Fruit fly (Drosophila melanogaster) whole organism, embryonic: ENCODE results near the gene CG1628.
A peak's percentile ranks its signal among the peaks of the same experiment; 100 is the strongest.

ENCODE experiments used
- Asciz ChIP-seq: fragments of 200-800 bp; sonication (Bioruptor generic); optimal IDR thresholded peaks from 2 replicates; lab custom pipeline; 2017; ENCODE audit warnings: missing biosample characterization, mild to moderate bottlenecking, missing genetic modification characterization, missing genetic modification reagents
- CG10431 ChIP-seq: fragments of 200-800 bp; sonication (Bioruptor generic); optimal IDR thresholded peaks from 3 replicates; lab custom pipeline; 2018; ENCODE audit warnings: missing biosample characterization, mild to moderate bottlenecking, missing genetic modification characterization
- CG12236 ChIP-seq: fragments of 200-800 bp; sonication (Bioruptor generic); optimal IDR thresholded peaks from 2 replicates; lab custom pipeline; 2016; ENCODE audit warnings: missing biosample characterization, missing genetic modification characterization
- CG14014 ChIP-seq: fragments of 200-800 bp; sonication (Bioruptor generic); IDR thresholded peaks from 2 replicates; pipeline ENCODE4 v1.3.6; 2022; ENCODE audit warnings: missing biosample characterization, missing genetic modification characterization
- CG1832 ChIP-seq: fragments of 200-800 bp; sonication (Bioruptor generic); optimal IDR thresholded peaks from 2 replicates; lab custom pipeline; 2017; ENCODE audit warnings: missing biosample characterization, mild to moderate bottlenecking, missing genetic modification characterization, inconsistent platforms
- CG18619 ChIP-seq: fragments of 200-800 bp; sonication (Bioruptor generic); optimal IDR thresholded peaks from 3 replicates; lab custom pipeline; 2017; ENCODE audit warnings: missing biosample characterization, mild to moderate bottlenecking, missing genetic modification characterization
- CG2129 ChIP-seq: fragments of 200-800 bp; sonication (Bioruptor generic); IDR thresholded peaks from 2 replicates; pipeline ENCODE4 v1.3.6; 2022; ENCODE audit warnings: missing biosample characterization, missing genetic modification characterization; ENCODE audit not compliant: partially characterized antibody
- CG2202 ChIP-seq: fragments of 200-800 bp; sonication (Bioruptor generic); optimal IDR thresholded peaks from 2 replicates; lab custom pipeline; 2018; ENCODE audit warnings: missing biosample characterization, mild to moderate bottlenecking, missing genetic modification characterization
- CG2875 ChIP-seq: fragments of 200-800 bp; sonication (Bioruptor generic); optimal IDR thresholded peaks from 2 replicates; lab custom pipeline; 2017; ENCODE audit warnings: missing biosample characterization, mild to moderate bottlenecking, missing genetic modification characterization, missing genetic modification reagents
- CG34376 ChIP-seq: fragments of 200-800 bp; sonication (Bioruptor generic); optimal IDR thresholded peaks from 2 replicates; lab custom pipeline; 2018; ENCODE audit warnings: missing biosample characterization, mild to moderate bottlenecking, missing genetic modification characterization
- CG34422 ChIP-seq: fragments of 200-800 bp; sonication (Bioruptor generic); IDR thresholded peaks from 3 replicates; pipeline ENCODE4 v1.3.6; 2022; ENCODE audit warnings: missing biosample characterization, missing genetic modification characterization
- CG3726 ChIP-seq: fragments of 200-800 bp; sonication (Bioruptor generic); IDR thresholded peaks from 3 replicates; pipeline ENCODE4, ENCODE4 v1.3.6; 2022; ENCODE audit warnings: missing biosample characterization, missing genetic modification characterization
- CG7271 ChIP-seq: fragments of 200-800 bp; sonication (Bioruptor generic); optimal IDR thresholded peaks from 2 replicates; lab custom pipeline; 2018; ENCODE audit warnings: missing biosample characterization, mild to moderate bottlenecking, missing genetic modification characterization, moderate library complexity
- CG8359 ChIP-seq: fragments of 200-800 bp; sonication (Bioruptor generic); optimal IDR thresholded peaks from 2 replicates; lab custom pipeline; 2017; ENCODE audit warnings: missing biosample characterization, mild to moderate bottlenecking, missing genetic modification characterization, borderline replicate concordance
- CG8944 ChIP-seq: fragments of 200-800 bp; sonication (Bioruptor generic); optimal IDR thresholded peaks from 3 replicates; lab custom pipeline; 2016; ENCODE audit warnings: missing biosample characterization, missing genetic modification characterization
- D19B ChIP-seq: fragments of 200-800 bp; sonication (Bioruptor generic); optimal IDR thresholded peaks from 2 replicates; lab custom pipeline; 2017; ENCODE audit warnings: missing biosample characterization, mild to moderate bottlenecking, missing genetic modification characterization
- Dip2 ChIP-seq: fragments of 200-800 bp; sonication (Bioruptor generic); IDR thresholded peaks from 2 replicates; pipeline ENCODE4 v1.3.6; 2022; ENCODE audit warnings: missing biosample characterization, missing genetic modification characterization
- Dll ChIP-seq: fragments of 200-800 bp; sonication (Bioruptor generic); IDR thresholded peaks from 4 replicates; pipeline ENCODE4 v1.3.6; 2022; ENCODE audit warnings: missing biosample characterization, missing genetic modification characterization; ENCODE audit not compliant: partially characterized antibody
- Dref ChIP-seq: fragments of 200-800 bp; sonication (Bioruptor generic); IDR thresholded peaks from 2 replicates; pipeline ENCODE4 v1.3.6; 2022; ENCODE audit warnings: missing biosample characterization, missing genetic modification characterization
- GATAe ChIP-seq: fragments of 200-800 bp; sonication (Bioruptor generic); conservative IDR thresholded peaks from 2 replicates; pipeline ENCODE4 v1.3.6; 2022; ENCODE audit warnings: missing biosample characterization, missing genetic modification characterization
- Gug ChIP-seq: fragments of 200-800 bp; sonication (Bioruptor generic); IDR thresholded peaks from 4 replicates; pipeline ENCODE4 v1.3.6; 2022; ENCODE audit warnings: missing biosample characterization, missing genetic modification characterization
- NK7.1 ChIP-seq: fragments of 200-800 bp; sonication (Bioruptor generic); optimal IDR thresholded peaks from 3 replicates; lab custom pipeline; 2016; ENCODE audit warnings: missing biosample characterization, missing genetic modification characterization
- Nf-YC ChIP-seq: fragments of 200-800 bp; optimal IDR thresholded peaks from 3 replicates; lab custom pipeline; 2019; ENCODE audit warnings: missing biosample characterization, mild to moderate bottlenecking, missing genetic modification characterization, moderate library complexity
- Opbp ChIP-seq: fragments of 200-800 bp; sonication (Bioruptor generic); IDR thresholded peaks from 3 replicates; pipeline ENCODE4 v1.3.6; 2022; ENCODE audit warnings: missing biosample characterization, missing genetic modification characterization; ENCODE audit not compliant: partially characterized antibody
- PHDP ChIP-seq: fragments of 200-800 bp; sonication (Bioruptor generic); optimal IDR thresholded peaks from 3 replicates; lab custom pipeline; 2018; ENCODE audit warnings: missing biosample characterization, mild to moderate bottlenecking, missing genetic modification characterization, moderate library complexity
- Poxn ChIP-seq: fragments of 200-800 bp; sonication (Bioruptor generic); IDR thresholded peaks from 2 replicates; pipeline ENCODE4 v1.3.6; 2022; ENCODE audit warnings: missing biosample characterization, missing genetic modification characterization
- Sin3A ChIP-seq: fragments of >200 bp; optimal IDR thresholded peaks from 2 replicates; lab custom pipeline; 2018
- Sry-δ ChIP-seq: fragments of 200-800 bp; sonication (Bioruptor generic); optimal IDR thresholded peaks from 2 replicates; lab custom pipeline; 2016; ENCODE audit warnings: missing biosample characterization, missing genetic modification characterization
- Ssrp ChIP-seq: fragments of 200-800 bp; sonication (Bioruptor generic); optimal IDR thresholded peaks from 2 replicates; lab custom pipeline; 2018; ENCODE audit warnings: missing biosample characterization, mild to moderate bottlenecking, missing genetic modification characterization, moderate library complexity
- amos ChIP-seq: fragments of 200-800 bp; sonication (Bioruptor generic); IDR thresholded peaks from 2 replicates; pipeline ENCODE4 v1.3.6; 2022; ENCODE audit warnings: missing biosample characterization, missing genetic modification characterization; ENCODE audit not compliant: partially characterized antibody
- ara ChIP-seq: fragments of 200-800 bp; sonication (Bioruptor generic); IDR thresholded peaks from 2 replicates; pipeline ENCODE4 v1.3.6; 2022; ENCODE audit warnings: missing biosample characterization, missing genetic modification characterization
- bab2 ChIP-seq: fragments of 200-800 bp; sonication (Bioruptor generic); optimal IDR thresholded peaks from 2 replicates; lab custom pipeline; 2016; ENCODE audit warnings: missing biosample characterization, missing genetic modification characterization
- cwo ChIP-seq: fragments of 200-800 bp; sonication (Bioruptor generic); optimal IDR thresholded peaks from 3 replicates; lab custom pipeline; 2017; ENCODE audit warnings: missing biosample characterization, missing genetic modification characterization, mild to moderate bottlenecking, moderate library complexity, missing genetic modification reagents
- disco-r ChIP-seq: fragments of 200-800 bp; sonication (Bioruptor generic); optimal IDR thresholded peaks from 2 replicates; lab custom pipeline; 2016; ENCODE audit warnings: missing biosample characterization, missing genetic modification characterization
- gcm ChIP-seq: fragments of 200-800 bp; sonication (Bioruptor generic); optimal IDR thresholded peaks from 2 replicates; lab custom pipeline; 2019; ENCODE audit warnings: missing biosample characterization, mild to moderate bottlenecking, missing genetic modification characterization, moderate library complexity
- gcm2 ChIP-seq: fragments of 200-800 bp; sonication (Bioruptor generic); optimal IDR thresholded peaks from 2 replicates; lab custom pipeline; 2016; ENCODE audit warnings: missing biosample characterization, missing genetic modification characterization
- her ChIP-seq: fragments of 200-800 bp; sonication (Bioruptor generic); optimal IDR thresholded peaks from 2 replicates; lab custom pipeline; 2016; ENCODE audit warnings: missing biosample characterization, missing genetic modification characterization
- lilli ChIP-seq: fragments of 200-800 bp; sonication (Bioruptor generic); optimal IDR thresholded peaks from 3 replicates; lab custom pipeline; 2016; ENCODE audit warnings: missing biosample characterization, missing genetic modification characterization
- lov ChIP-seq, 2 experiments: fragments of 200-800 bp in 1 of 2; fragments of >200 bp in 1 of 2; sonication (Bioruptor generic) in 1 of 2; IDR thresholded peaks in 1 of 2; optimal IDR thresholded peaks in 1 of 2; 2 replicates in 1 of 2; 3 replicates in 1 of 2; pipeline versions ENCODE4 v1.3.6 to Lab custom; 2017 to 2022; ENCODE audit warnings: missing biosample characterization in 1 of 2, missing genetic modification characterization in 1 of 2
- mam ChIP-seq: fragments of 200-800 bp; sonication (Bioruptor generic); optimal IDR thresholded peaks from 3 replicates; lab custom pipeline; 2016; ENCODE audit warnings: missing biosample characterization, missing genetic modification characterization
- phol ChIP-seq: fragments of 200-800 bp; sonication (Bioruptor generic); optimal IDR thresholded peaks from 3 replicates; lab custom pipeline; 2018; ENCODE audit warnings: missing biosample characterization, mild to moderate bottlenecking, missing genetic modification characterization, moderate library complexity
- prd ChIP-seq, 3 experiments: fragments of >200 bp in 2 of 3; fragments of 200-800 bp in 1 of 3; sonication (Bioruptor generic) in 1 of 3; optimal IDR thresholded peaks in 2 of 3; IDR thresholded peaks in 1 of 3; 2 replicates in 2 of 3; 3 replicates in 1 of 3; pipeline versions ENCODE4 v1.3.6 to Lab custom; 2017 to 2022; ENCODE audit warnings: missing biosample characterization in 1 of 3, missing genetic modification characterization in 1 of 3
- pum ChIP-seq: fragments of 200-800 bp; sonication (Bioruptor generic); optimal IDR thresholded peaks from 2 replicates; lab custom pipeline; 2016; ENCODE audit warnings: missing biosample characterization, missing genetic modification characterization
- sug ChIP-seq: fragments of 200-800 bp; optimal IDR thresholded peaks from 2 replicates; lab custom pipeline; 2019; ENCODE audit warnings: missing biosample characterization, mild to moderate bottlenecking, missing genetic modification characterization, moderate library complexity
- tin ChIP-seq: fragments of 200-800 bp; sonication (Bioruptor generic); optimal IDR thresholded peaks from 3 replicates; lab custom pipeline; 2016; ENCODE audit warnings: missing biosample characterization, missing genetic modification characterization
- tup ChIP-seq: fragments of 200-800 bp; sonication (Bioruptor generic); optimal IDR thresholded peaks from 2 replicates; lab custom pipeline; 2016; ENCODE audit warnings: missing biosample characterization, mild to moderate bottlenecking, missing genetic modification characterization, moderate library complexity
- unc-4 ChIP-seq: fragments of 200-800 bp; sonication (Bioruptor generic); IDR thresholded peaks from 2 replicates; pipeline ENCODE4 v1.3.6; 2022; ENCODE audit warnings: missing biosample characterization, missing genetic modification characterization; ENCODE audit not compliant: partially characterized antibody
- zen ChIP-seq: fragments of 200-800 bp; sonication (Bioruptor generic); optimal IDR thresholded peaks from 3 replicates; lab custom pipeline; 2018; ENCODE audit warnings: missing biosample characterization, mild to moderate bottlenecking, missing genetic modification characterization, moderate library complexity

Gene CG1628

DNA sequence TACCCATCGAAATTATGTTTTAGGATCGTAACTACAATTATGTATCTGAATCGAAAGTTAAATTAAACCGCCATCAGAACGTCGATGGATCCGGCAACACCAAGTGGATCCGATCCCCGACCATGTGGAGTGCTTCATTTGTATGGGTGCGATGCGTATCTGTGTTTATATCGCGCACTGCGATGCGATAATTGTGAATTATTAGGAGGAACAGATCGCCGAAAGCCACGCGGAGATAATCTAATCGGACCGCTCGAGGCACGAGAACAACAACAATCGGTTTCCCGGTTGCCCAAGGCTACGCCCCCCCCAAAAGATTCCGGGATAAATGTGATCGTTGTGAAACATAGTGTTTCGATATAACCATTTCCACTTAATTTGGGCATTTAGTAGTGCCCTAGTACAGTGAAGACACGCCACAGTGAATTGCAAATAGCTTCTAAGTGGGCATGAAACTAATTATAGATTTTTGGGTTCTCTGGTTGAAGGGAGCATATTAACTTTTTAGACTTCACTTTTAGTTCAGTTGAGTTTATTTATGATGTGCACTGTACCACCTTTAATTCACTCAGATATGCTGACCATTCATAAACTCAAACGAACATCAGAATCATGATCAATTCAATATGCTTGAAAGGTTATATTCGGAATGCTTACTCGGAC, 2.1 kb downstream of the CG1628 start (continued):
- TF ChIP-seq bab2 (GFP tag; lab: Kevin White, UChicago) (peak; percentile 32), Dll (no peak), Sry-δ (GFP tag; lab: Kevin White, UChicago) (peak; percentile 18), CG14014 (0 out of 2 replicates have a peak, but pooled peaks have one; percentile 44), Asciz (GFP tag; lab: Kevin White, UChicago) (no peak), her (no peak), CG18619 (GFP tag; lab: Kevin White, UChicago) (no peak), CG7271 (tag; lab: Kevin White, UChicago) (no peak), CG2202 (tag; lab: Kevin White, UChicago) (no peak), CG12236 (GFP tag; lab: Kevin White, UChicago) (no peak), disco-r (GFP tag; lab: Kevin White, UChicago) (peak; percentile 39), pum (GFP tag; lab: Kevin White, UChicago) (peak; percentile 23), lov (optimal IDR thresholded peaks at IDR 0.05; lab: Kevin White, UChicago) (no peak), lov (GFP tag; IDR thresholded peaks at IDR 0.05; lab: Robert Waterston, UW) (0 out of 3 replicates have a peak, but pooled peaks have one; percentile 52), amos (no peak), Sin3A (no peak), CG8944 (GFP tag; lab: Kevin White, UChicago) (peak; percentile 37), CG1832 (GFP tag; lab: Kevin White, UChicago) (no peak), CG8359 (GFP tag; lab: Kevin White, UChicago) (no peak), lilli (GFP tag; lab: Kevin White, UChicago) (peak; percentile 46), Gug (peak; percentile 69; the same call in 3 of the 4 replicates), Dref (GFP tag; lab: Robert Waterston, UW) (no peak), Opbp (GFP tag; lab: Robert Waterston, UW) (no peak), phol (peak; percentile 41), gcm (GFP tag; lab: Kevin White, UChicago) (no peak), prd (optimal IDR thresholded peaks at IDR 0.05; lab: Kevin White, UChicago) (no peak), prd (GFP tag; IDR thresholded peaks at IDR 0.05; lab: Robert Waterston, UW) (peak; percentile 81), tin (GFP tag; lab: Kevin White, UChicago) (peak; percentile 34), ara (GFP tag; lab: Robert Waterston, UW) (peak; percentile 43; the same call in 1 of the 2 replicates), CG34422 (GFP tag; lab: Robert Waterston, UW) (peak; percentile 59; the same call in 2 of the 3 replicates), Nf-YC (tag; lab: Kevin White, UChicago) (no peak), CG3726 (GFP tag; lab: Robert Waterston, UW) (peak; percentile 70; the same call in 2 of the 3 replicates), mam (peak; percentile 66), CG2875 (GFP tag; lab: Kevin White, UChicago) (no peak), GATAe (GFP tag; lab: Robert Waterston, UW) (no peak), Ssrp (peak; percentile 25), PHDP (peak; percentile 45), zen (tag; lab: Kevin White, UChicago) (peak; percentile 24), gcm2 (GFP tag; lab: Kevin White, UChicago) (no peak), NK7.1 (GFP tag; lab: Kevin White, UChicago) (no peak), Poxn (no peak)

- TF ChIP-seq CG34376 (GFP tag; lab: Kevin White, UChicago): peak; percentile 15
- no peak for TF ChIP-seq bab2 (GFP tag; lab: Kevin White, UChicago)
- no peak for TF ChIP-seq Dip2
- TF ChIP-seq sug (tag; lab: Kevin White, UChicago): peak; percentile 21
- no peak for TF ChIP-seq tup (GFP tag; lab: Kevin White, UChicago)
- peak; percentile 55 for TF ChIP-seq cwo (GFP tag; lab: Kevin White, UChicago)
- TF ChIP-seq D19B (GFP tag; lab: Kevin White, UChicago): peak; percentile 68
- TF ChIP-seq CG10431 (GFP tag; lab: Kevin White, UChicago): no peak
- no peak for TF ChIP-seq unc-4 (GFP tag; lab: Robert Waterston, UW)
- TF ChIP-seq CG2129: no peak
Measured at dm6 chrX:10599318-10599717, 3.2 kb downstream of the CG1628 start.
